Worm (Caenorhabditis elegans): ENCODE data around the gene F54H12.10.
"Not testable (repeated sequence)": the region's sequence is repeated elsewhere in the genome, so short reads cannot be mapped to it uniquely, and the experiment has no call there.

- not testable (repeated sequence) for TF ChIP-seq him-1, W03F9.2, dao-5 (tag; optimal IDR thresholded peaks at IDR 0.05)
Observed at ce11 chrIII:7958922-7959609, at the start of gene F54H12.10.

Data from whole organism, L4/young adult.